Worm (Caenorhabditis elegans) whole organism, L2 larva: ENCODE measurements around the gene C52E4.7.

Experiments
- C34F6.9 ChIP-seq: fragments of 150-350 bp; optimal IDR thresholded peaks from 2 replicates; lab custom pipeline; 2014; ENCODE audit warnings: missing biosample characterization, missing genetic modification characterization
- F13H6.1 ChIP-seq: sonication (generic microtip); optimal IDR thresholded peaks from 2 replicates; lab custom pipeline; 2016; ENCODE audit warnings: missing genetic modification characterization, missing compliant biosample characterization
- R02D3.7 ChIP-seq: fragments of 150-350 bp; optimal IDR thresholded peaks from 2 replicates; lab custom pipeline; 2014; ENCODE audit warnings: missing biosample characterization, missing genetic modification characterization
- Y55F3AM.14 ChIP-seq: fragments of 200-800 bp; sonication (Bioruptor generic); optimal IDR thresholded peaks from 2 replicates; lab custom pipeline; 2018; ENCODE audit warnings: mild to moderate bottlenecking, missing genetic modification characterization, missing compliant biosample characterization
- ZK546.5 ChIP-seq: sonication (generic microtip); optimal IDR thresholded peaks from 2 replicates; lab custom pipeline; 2017; ENCODE audit warnings: missing biosample characterization, missing genetic modification characterization
- alr-1 ChIP-seq: fragments of 150-350 bp; optimal IDR thresholded peaks from 2 replicates; lab custom pipeline; 2014; ENCODE audit warnings: missing biosample characterization, missing genetic modification characterization
- aly-2 ChIP-seq: fragments of 150-350 bp; optimal IDR thresholded peaks from 2 replicates; lab custom pipeline; 2014; ENCODE audit warnings: missing biosample characterization, missing genetic modification characterization
- ama-1 ChIP-seq: fragments of 150-350 bp; optimal IDR thresholded peaks from 2 replicates; lab custom pipeline; 2018; ENCODE audit warnings: inconsistent platforms
- blmp-1 ChIP-seq: sonication (generic microtip); optimal IDR thresholded peaks from 2 replicates; lab custom pipeline; 2017; ENCODE audit warnings: missing genetic modification characterization, mild to moderate bottlenecking, missing compliant biosample characterization, antibody characterized with exemption, moderate library complexity; ENCODE audit not compliant: insufficient read depth
- ceh-16 ChIP-seq: fragments of 150-350 bp; optimal IDR thresholded peaks from 2 replicates; lab custom pipeline; 2014; ENCODE audit warnings: missing biosample characterization, missing genetic modification characterization
- ceh-82 ChIP-seq: fragments of 150-350 bp; optimal IDR thresholded peaks from 2 replicates; lab custom pipeline; 2014; ENCODE audit warnings: missing biosample characterization, missing genetic modification characterization
- crh-2 ChIP-seq: sonication (generic microtip); optimal IDR thresholded peaks from 2 replicates; lab custom pipeline; 2017; ENCODE audit warnings: missing biosample characterization, missing genetic modification characterization
- dmd-4 ChIP-seq: sonication (generic microtip); optimal IDR thresholded peaks from 2 replicates; lab custom pipeline; 2017; ENCODE audit warnings: missing biosample characterization, missing genetic modification characterization
- egl-27 ChIP-seq: sonication (generic microtip); optimal IDR thresholded peaks from 3 replicates; lab custom pipeline; 2017; ENCODE audit warnings: missing biosample characterization, missing genetic modification reagents, missing genetic modification characterization
- elt-1 ChIP-seq: fragments of 150-350 bp; optimal IDR thresholded peaks from 2 replicates; lab custom pipeline; 2014; ENCODE audit warnings: missing biosample characterization, missing genetic modification characterization
- elt-3 ChIP-seq: sonication (generic microtip); optimal IDR thresholded peaks from 2 replicates; lab custom pipeline; 2017; ENCODE audit warnings: missing biosample characterization, missing genetic modification characterization
- fos-1 ChIP-seq: fragments of 150-350 bp; optimal IDR thresholded peaks from 2 replicates; lab custom pipeline; 2014; ENCODE audit warnings: missing biosample characterization, missing genetic modification characterization
- gmeb-1 ChIP-seq: fragments of 150-350 bp; optimal IDR thresholded peaks from 2 replicates; lab custom pipeline; 2014; ENCODE audit warnings: missing biosample characterization, missing genetic modification characterization
- lin-11 ChIP-seq: fragments of 150-350 bp; sonication (generic microtip); optimal IDR thresholded peaks from 2 replicates; lab custom pipeline; 2014; ENCODE audit warnings: missing biosample characterization, missing genetic modification characterization, inconsistent platforms, mixed read lengths
- lin-13 ChIP-seq: fragments of 150-350 bp; optimal IDR thresholded peaks from 2 replicates; lab custom pipeline; 2014; ENCODE audit warnings: missing biosample characterization, missing genetic modification reagents, missing genetic modification characterization
- lin-39 ChIP-seq: fragments of 150-350 bp; optimal IDR thresholded peaks from 2 replicates; lab custom pipeline; 2014; ENCODE audit warnings: missing biosample characterization, missing genetic modification reagents, missing genetic modification characterization
- lsy-2 ChIP-seq, 2 experiments: fragments of 150-350 bp in 1 of 2; sonication (generic microtip) in 1 of 2; optimal IDR thresholded peaks; 2 replicates each; lab custom pipeline; 2014 to 2017; ENCODE audit warnings: missing biosample characterization in 2 of 2, missing genetic modification characterization in 2 of 2
- mab-5 ChIP-seq: fragments of 150-350 bp; optimal IDR thresholded peaks from 2 replicates; lab custom pipeline; 2014; ENCODE audit warnings: missing biosample characterization, missing genetic modification characterization
- mbf-1 ChIP-seq: sonication (generic microtip); optimal IDR thresholded peaks from 2 replicates; lab custom pipeline; 2017; ENCODE audit warnings: missing biosample characterization, missing genetic modification characterization
- mdl-1 ChIP-seq, 2 experiments: fragments of 150-350 bp in 1 of 2; sonication (generic microtip) in 1 of 2; optimal IDR thresholded peaks; 2 replicates each; lab custom pipeline; 2017; ENCODE audit warnings: missing biosample characterization in 2 of 2, missing genetic modification characterization in 2 of 2
- nhr-10 ChIP-seq: sonication (generic microtip); optimal IDR thresholded peaks from 2 replicates; lab custom pipeline; 2017; ENCODE audit warnings: missing biosample characterization, missing genetic modification characterization
- nhr-11 ChIP-seq: fragments of 150-350 bp; optimal IDR thresholded peaks from 2 replicates; lab custom pipeline; 2014; ENCODE audit warnings: missing biosample characterization, missing genetic modification characterization
- nhr-12 ChIP-seq: fragments of 150-350 bp; optimal IDR thresholded peaks from 2 replicates; lab custom pipeline; 2014; ENCODE audit warnings: missing biosample characterization, missing genetic modification characterization
- nhr-129 ChIP-seq: fragments of 150-350 bp; optimal IDR thresholded peaks from 2 replicates; lab custom pipeline; 2014; ENCODE audit warnings: missing biosample characterization, missing genetic modification characterization
- nhr-21 ChIP-seq: fragments of 150-350 bp; optimal IDR thresholded peaks from 2 replicates; lab custom pipeline; 2014; ENCODE audit warnings: missing biosample characterization, missing genetic modification characterization
- nhr-23 ChIP-seq: fragments of 150-350 bp; optimal IDR thresholded peaks from 2 replicates; lab custom pipeline; 2014; ENCODE audit warnings: missing biosample characterization, missing genetic modification reagents, missing genetic modification characterization
- nhr-237 ChIP-seq: fragments of 150-350 bp; optimal IDR thresholded peaks from 2 replicates; lab custom pipeline; 2014; ENCODE audit warnings: missing biosample characterization, missing genetic modification characterization
- nhr-25 ChIP-seq: fragments of 150-350 bp; sonication (generic microtip); optimal IDR thresholded peaks from 3 replicates; lab custom pipeline; 2014; ENCODE audit warnings: missing biosample characterization, missing genetic modification characterization
- nhr-6 ChIP-seq: fragments of 150-350 bp; optimal IDR thresholded peaks from 2 replicates; lab custom pipeline; 2014; ENCODE audit warnings: missing biosample characterization, missing genetic modification characterization
- nhr-77 ChIP-seq: fragments of 150-350 bp; optimal IDR thresholded peaks from 2 replicates; lab custom pipeline; 2014; ENCODE audit warnings: missing biosample characterization, missing genetic modification characterization
- peb-1 ChIP-seq: fragments of 150-350 bp; optimal IDR thresholded peaks from 2 replicates; lab custom pipeline; 2014; ENCODE audit warnings: missing biosample characterization, missing genetic modification characterization
- sem-4 ChIP-seq: fragments of 150-350 bp; optimal IDR thresholded peaks from 2 replicates; lab custom pipeline; 2014; ENCODE audit warnings: missing biosample characterization, missing genetic modification reagents, missing genetic modification characterization
- skn-1 ChIP-seq: sonication (generic microtip); optimal IDR thresholded peaks from 2 replicates; lab custom pipeline; 2017; ENCODE audit warnings: missing biosample characterization, missing genetic modification characterization
- sma-3 ChIP-seq: sonication (generic microtip); optimal IDR thresholded peaks from 2 replicates; lab custom pipeline; 2016; ENCODE audit warnings: missing genetic modification reagents, missing genetic modification characterization, missing compliant biosample characterization
- sma-9 ChIP-seq, 2 experiments: fragments of 150-350 bp in 1 of 2; sonication (generic microtip) in 1 of 2; optimal IDR thresholded peaks; 2 replicates each; lab custom pipeline; 2014 to 2016; ENCODE audit warnings: missing genetic modification characterization in 2 of 2, mild to moderate bottlenecking in 1 of 2, missing biosample characterization in 1 of 2, missing compliant biosample characterization in 1 of 2, missing genetic modification reagents in 1 of 2, moderate library complexity in 1 of 2
- snpc-4 ChIP-seq: fragments of 150-350 bp; optimal IDR thresholded peaks from 2 replicates; lab custom pipeline; 2014; ENCODE audit warnings: missing biosample characterization, missing genetic modification characterization
- unc-39 ChIP-seq: fragments of 150-350 bp; optimal IDR thresholded peaks from 2 replicates; lab custom pipeline; 2014; ENCODE audit warnings: missing biosample characterization, missing genetic modification characterization
- unc-55 ChIP-seq: fragments of 150-350 bp; sonication (generic microtip); optimal IDR thresholded peaks from 3 replicates; lab custom pipeline; 2014; ENCODE audit warnings: missing biosample characterization, missing genetic modification reagents, missing genetic modification characterization
- unc-62 ChIP-seq: fragments of 150-350 bp; optimal IDR thresholded peaks from 2 replicates; lab custom pipeline; 2014; ENCODE audit warnings: missing biosample characterization, missing genetic modification reagents, missing genetic modification characterization
- zag-1 ChIP-seq: fragments of 150-350 bp; optimal IDR thresholded peaks from 2 replicates; lab custom pipeline; 2014; ENCODE audit warnings: missing biosample characterization, missing genetic modification characterization
- ztf-1 ChIP-seq: fragments of 200-800 bp; sonication (Bioruptor generic); conservative IDR thresholded peaks from 2 replicates; pipeline ENCODE4 v1.3.6; 2022; ENCODE audit warnings: missing genetic modification characterization, missing compliant biosample characterization
- ztf-11 ChIP-seq: sonication (generic microtip); optimal IDR thresholded peaks from 2 replicates; lab custom pipeline; 2017; ENCODE audit warnings: missing biosample characterization, missing genetic modification characterization
- ztf-4 ChIP-seq: fragments of 150-350 bp; optimal IDR thresholded peaks from 2 replicates; lab custom pipeline; 2014; ENCODE audit warnings: missing biosample characterization, missing genetic modification characterization

C52E4.7 gene

DNA sequence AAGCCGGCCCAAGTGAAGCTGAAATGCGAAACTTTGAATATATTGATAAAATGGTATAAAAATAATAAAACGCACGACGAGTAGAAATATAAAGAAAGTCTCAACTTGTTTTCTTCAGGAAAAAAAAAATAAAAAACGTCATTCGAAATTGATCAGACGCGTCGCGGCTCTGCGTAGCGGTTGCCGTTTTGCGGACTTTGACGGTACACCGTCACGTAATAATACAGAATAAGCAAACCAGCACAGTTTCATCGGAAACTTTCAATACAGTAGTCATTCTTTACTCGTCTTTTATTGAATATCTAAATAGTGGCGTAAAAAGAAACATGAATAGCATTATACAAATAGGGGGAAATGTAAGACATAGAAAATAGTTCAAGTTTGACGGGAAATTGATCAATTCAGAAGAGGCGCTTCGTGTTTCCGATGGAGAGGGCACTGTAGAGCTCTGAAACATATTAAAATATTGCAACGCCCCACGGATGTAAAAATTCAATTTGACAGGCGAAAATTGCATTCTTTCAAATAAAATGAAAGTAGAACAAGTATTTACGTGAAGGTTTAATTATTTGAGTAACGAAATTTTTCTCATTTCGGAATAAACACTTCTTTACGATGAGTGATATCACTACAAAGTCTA is at the start of gene C52E4.7, which contains the start of gene cyl-1:
TSS of gene C52E4.7 (plus strand) at position 590 of the 640 bp plus-strand sequence.
TSS of gene cyl-1 (minus strand) at position 18 of the 640 bp plus-strand sequence.
- TF ChIP-seq unc-39 (tag; lab: Kevin White, UChicago) (no peak), nhr-21 (no peak), ztf-11 (tag; lab: Kevin White, UChicago) (no peak), mab-5 (tag; lab: Kevin White, UChicago) (no peak), alr-1 (tag; lab: Kevin White, UChicago) (no peak), nhr-25 (no peak), nhr-10 (tag; lab: Kevin White, UChicago) (no peak), blmp-1 (no peak), unc-55 (GFP tag; lab: Kevin White, UChicago) (peak; percentile 65), nhr-6 (tag; lab: Kevin White, UChicago) (no peak), F13H6.1 (tag; lab: Kevin White, UChicago) (no peak), nhr-77 (tag; lab: Kevin White, UChicago) (no peak), egl-27 (no peak), ceh-82 (tag; lab: Kevin White, UChicago) (no peak), gmeb-1 (tag; lab: Kevin White, UChicago) (peak; percentile 38), R02D3.7 (tag; lab: Kevin White, UChicago) (no peak), elt-3 (no peak), dmd-4 (tag; lab: Kevin White, UChicago) (no peak), nhr-129 (peak; percentile 56), snpc-4 (tag; lab: Kevin White, UChicago) (peak; percentile 75), C34F6.9 (tag; lab: Kevin White, UChicago) (peak; percentile 88), unc-62 (GFP tag; lab: Kevin White, UChicago) (no peak), zag-1 (tag; lab: Kevin White, UChicago) (no peak), sma-9 (GFP tag; optimal IDR thresholded peaks at IDR 0.05; lab: Kevin White, UChicago) (peak; percentile 34), sma-9 (tag; optimal IDR thresholded peaks at IDR 0.05; lab: Kevin White, UChicago) (no peak), ztf-4 (tag; lab: Kevin White, UChicago) (no peak), ztf-1 (GFP tag; lab: Robert Waterston, UW) (no peak), ama-1 (lab: Kevin White, UChicago) (peak; percentile 16), elt-1 (tag; lab: Kevin White, UChicago) (no peak), nhr-23 (tag; lab: Kevin White, UChicago) (no peak), mdl-1 (tag; optimal IDR thresholded peaks at IDR 0.05; lab: Kevin White, UChicago) (no peak), lin-11 (tag; lab: Kevin White, UChicago) (peak; percentile 1), sem-4 (no peak), nhr-12 (tag; lab: Kevin White, UChicago) (no peak), lin-13 (GFP tag; lab: Kevin White, UChicago) (peak; percentile 45), ceh-16 (tag; lab: Kevin White, UChicago) (no peak), ZK546.5 (tag; lab: Kevin White, UChicago) (no peak), nhr-11 (tag; lab: Kevin White, UChicago) (no peak), skn-1 (tag; lab: Kevin White, UChicago) (no peak), lin-39 (no peak), crh-2 (tag; lab: Kevin White, UChicago) (peak; percentile 70), peb-1 (tag; lab: Kevin White, UChicago) (no peak), nhr-237 (no peak), sma-3 (GFP tag; lab: Kevin White, UChicago) (no peak), Y55F3AM.14 (GFP tag; lab: Kevin White, UChicago) (no peak), aly-2 (tag; lab: Kevin White, UChicago) (no peak), lsy-2 (tag; optimal IDR thresholded peaks at IDR 0.05; lab: Kevin White, UChicago) (peak in 1 of 2 experiments; percentile 73), mbf-1 (tag; lab: Kevin White, UChicago) (no peak), fos-1 (tag; lab: Kevin White, UChicago) (peak; percentile 39)
- TF ChIP-seq, all 48 proteins: peak for 12
